Worm (Caenorhabditis elegans): Measurements from ENCODE around the gene str-94.

Gene str-94

ce11 chrV:9232296-9232695 is 16.8 kb downstream of the str-94 start, which contains the start of gene F07C3.3:
TSS of gene F07C3.3 (minus strand) at chrV:9232396.
- no peak for TF ChIP-seq nhr-28 (tag; optimal IDR thresholded peaks at IDR 0.05)
- no peak for TF ChIP-seq sptf-1 (tag; optimal IDR thresholded peaks at IDR 0.05)
- TF ChIP-seq unc-120 (tag; optimal IDR thresholded peaks at IDR 0.05; ENCODE audit: poor library complexity, severe bottlenecking) = no peak
- TF ChIP-seq elt-1 (tag; optimal IDR thresholded peaks at IDR 0.05; ENCODE audit: borderline replicate concordance, insufficient read depth) = no peak
- TF ChIP-seq ztf-11 (tag; optimal IDR thresholded peaks at IDR 0.05) = no peak
- no peak for TF ChIP-seq elt-3 (tag; optimal IDR thresholded peaks at IDR 0.05)

- peak; percentile 51 for TF ChIP-seq ces-1 (GFP tag; optimal IDR thresholded peaks at IDR 0.05)
- no peak for TF ChIP-seq ceh-39 (tag; optimal IDR thresholded peaks at IDR 0.05)
- TF ChIP-seq nhr-237 (tag; optimal IDR thresholded peaks at IDR 0.05) = no peak
Measured at ce11 chrV:9225675-9226144, 23.4 kb downstream of the str-94 start, which contains the start of gene F07C3.2. TSS of gene F07C3.2 (plus strand) at chrV:9226094.

DNA sequence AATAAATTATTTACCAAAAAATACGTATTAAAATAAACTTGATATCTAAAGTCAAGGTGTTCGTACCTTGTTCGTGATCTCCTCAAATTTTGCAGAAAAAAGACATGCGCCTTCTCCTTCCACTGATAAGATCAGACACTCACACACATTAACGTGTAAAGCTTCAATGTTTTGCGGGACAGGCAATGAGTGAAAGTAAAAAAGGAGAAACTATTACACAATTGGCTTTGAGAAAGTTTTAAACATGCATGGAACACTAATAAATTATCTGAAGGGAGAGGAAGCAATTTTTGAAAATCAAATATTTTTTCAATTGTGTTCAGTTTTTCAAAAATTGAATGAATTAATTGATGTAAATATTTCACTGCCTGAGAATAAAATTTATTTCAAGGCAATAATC is 24.1 kb downstream of the str-94 start:
- no peak for TF ChIP-seq ceh-83 (GFP tag; optimal IDR thresholded peaks at IDR 0.05)
- TF ChIP-seq mls-2 (tag; optimal IDR thresholded peaks at IDR 0.05) = no peak
- no peak for TF ChIP-seq unc-120 (tag; optimal IDR thresholded peaks at IDR 0.05; ENCODE audit: poor library complexity, severe bottlenecking)
- no peak for TF ChIP-seq ces-1 (GFP tag; optimal IDR thresholded peaks at IDR 0.05)
- TF ChIP-seq tbx-8 (GFP tag; optimal IDR thresholded peaks at IDR 0.05) = no peak
- no peak for TF ChIP-seq nhr-12 (tag; optimal IDR thresholded peaks at IDR 0.05)
- TF ChIP-seq hlh-1 (tag; optimal IDR thresholded peaks at IDR 0.05) = no peak
- no peak for TF ChIP-seq unc-39 (tag; optimal IDR thresholded peaks at IDR 0.05)
- no peak for TF ChIP-seq blmp-1 (tag; optimal IDR thresholded peaks at IDR 0.05)
- TF ChIP-seq mep-1 (tag; optimal IDR thresholded peaks at IDR 0.05) = no peak
- no peak for TF ChIP-seq sem-2 (GFP tag; optimal IDR thresholded peaks at IDR 0.05)
- no peak for TF ChIP-seq drap-1 (GFP tag; optimal IDR thresholded peaks at IDR 0.05)
- TF ChIP-seq elt-3 (tag; optimal IDR thresholded peaks at IDR 0.05) = no peak

- TF ChIP-seq snpc-4 (tag; optimal IDR thresholded peaks at IDR 0.05) = no peak
- no peak for TF ChIP-seq ceh-83 (GFP tag; optimal IDR thresholded peaks at IDR 0.05)
- no peak for TF ChIP-seq elt-3 (tag; optimal IDR thresholded peaks at IDR 0.05)
- TF ChIP-seq hlh-1 (tag; optimal IDR thresholded peaks at IDR 0.05) = no peak
- TF ChIP-seq drap-1 (GFP tag; optimal IDR thresholded peaks at IDR 0.05) = no peak
- no peak for TF ChIP-seq nhr-237 (tag; optimal IDR thresholded peaks at IDR 0.05)
- TF ChIP-seq pha-4 (tag; optimal IDR thresholded peaks at IDR 0.05) = no peak
- no peak for TF ChIP-seq M03D4.4 (tag; optimal IDR thresholded peaks at IDR 0.05)
- no peak for TF ChIP-seq nhr-2 (tag; optimal IDR thresholded peaks at IDR 0.05)
- no peak for TF ChIP-seq mab-5 (tag; optimal IDR thresholded peaks at IDR 0.05)
- no peak for TF ChIP-seq cnd-1 (tag; optimal IDR thresholded peaks at IDR 0.05)
- TF ChIP-seq ceh-43 (GFP tag; optimal IDR thresholded peaks at IDR 0.05) = no peak
- TF ChIP-seq lin-32 (GFP tag; optimal IDR thresholded peaks at IDR 0.05) = no peak
- TF ChIP-seq blmp-1 (tag; optimal IDR thresholded peaks at IDR 0.05) = no peak
- TF ChIP-seq nhr-76 (tag; optimal IDR thresholded peaks at IDR 0.05) = no peak
- no peak for TF ChIP-seq tbx-8 (GFP tag; optimal IDR thresholded peaks at IDR 0.05)
- TF ChIP-seq nhr-12 (tag; optimal IDR thresholded peaks at IDR 0.05) = no peak
- no peak for TF ChIP-seq sptf-1 (tag; optimal IDR thresholded peaks at IDR 0.05)
- TF ChIP-seq sem-2 (GFP tag; optimal IDR thresholded peaks at IDR 0.05) = no peak
Measured at ce11 chrV:9224377-9224776, 24.7 kb downstream of the str-94 start.

- TF ChIP-seq tbx-8 (GFP tag; optimal IDR thresholded peaks at IDR 0.05) = no peak
Measured at ce11 chrV:9222819-9223218, 26.3 kb downstream of the str-94 start.

DNA sequence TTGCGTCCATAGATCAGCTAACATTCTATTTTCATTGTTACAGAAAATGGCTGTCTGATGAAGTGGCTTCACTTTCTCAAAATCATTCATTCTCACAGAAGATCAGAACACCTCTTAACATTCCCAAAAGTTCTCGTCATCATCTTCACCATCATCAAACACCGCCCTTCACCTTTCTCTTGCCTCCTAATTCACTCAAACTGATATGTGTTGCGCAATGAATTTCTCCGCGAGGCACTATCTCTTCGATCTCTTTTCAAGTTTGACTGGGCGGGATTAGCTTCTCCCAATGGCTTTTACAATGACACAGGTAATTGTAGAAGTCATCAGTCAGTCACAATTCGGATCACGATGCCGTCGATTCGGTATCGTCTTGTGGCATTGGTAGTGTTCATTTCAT is 27.5 kb downstream of the str-94 start, which contains the start of gene grd-6:
grd-6 (plus strand) TSS at position 301 of the 400 bp plus-strand sequence.
- TF ChIP-seq mls-2 (tag; optimal IDR thresholded peaks at IDR 0.05) = no peak
- TF ChIP-seq sptf-1 (tag; optimal IDR thresholded peaks at IDR 0.05) = no peak
- TF ChIP-seq snpc-4 (tag; optimal IDR thresholded peaks at IDR 0.05) = no peak
- TF ChIP-seq ces-1 (GFP tag; optimal IDR thresholded peaks at IDR 0.05) = no peak
- no peak for TF ChIP-seq sem-2 (GFP tag; optimal IDR thresholded peaks at IDR 0.05)
- TF ChIP-seq zip-8 (tag; optimal IDR thresholded peaks at IDR 0.05) = peak; percentile 44
- TF ChIP-seq unc-62 (GFP tag; optimal IDR thresholded peaks at IDR 0.05) = no peak
- TF ChIP-seq nhr-2 (tag; optimal IDR thresholded peaks at IDR 0.05) = no peak
